Worm (Caenorhabditis elegans) whole organism, mixed stage, embryonic: ENCODE measurements around the gene T10G3.3.

Experiments
- bed-3 ChIP-seq: fragments of 200-800 bp; sonication (Bioruptor generic); optimal IDR thresholded peaks from 3 replicates; lab custom pipeline; 2018; ENCODE audit warnings: mild to moderate bottlenecking, missing genetic modification characterization, moderate library complexity, missing compliant biosample characterization
- blmp-1 ChIP-seq: fragments of 150-350 bp; optimal IDR thresholded peaks from 2 replicates; lab custom pipeline; 2014; ENCODE audit warnings: missing biosample characterization, missing genetic modification characterization
- cnd-1 ChIP-seq: fragments of 200-800 bp; sonication (Bioruptor generic); optimal IDR thresholded peaks from 2 replicates; lab custom pipeline; 2018; ENCODE audit warnings: mild to moderate bottlenecking, missing genetic modification characterization, missing compliant biosample characterization
- drap-1 ChIP-seq: fragments of 200-800 bp; sonication (Bioruptor generic); optimal IDR thresholded peaks from 3 replicates; lab custom pipeline; 2018; ENCODE audit warnings: mild to moderate bottlenecking, missing genetic modification characterization, missing compliant biosample characterization
- elt-1 ChIP-seq: sonication (generic microtip); optimal IDR thresholded peaks from 2 replicates; lab custom pipeline; 2017; ENCODE audit warnings: missing genetic modification characterization, mild to moderate bottlenecking, missing compliant biosample characterization, antibody characterized with exemption, moderate library complexity, borderline replicate concordance; ENCODE audit not compliant: insufficient read depth
- elt-3 ChIP-seq: fragments of 150-350 bp; optimal IDR thresholded peaks from 2 replicates; lab custom pipeline; 2014; ENCODE audit warnings: missing biosample characterization, missing genetic modification characterization
- lin-13 ChIP-seq: fragments of 150-350 bp; optimal IDR thresholded peaks from 2 replicates; lab custom pipeline; 2014; ENCODE audit warnings: missing biosample characterization, missing genetic modification characterization
- pha-4 ChIP-seq: fragments of 150-350 bp; optimal IDR thresholded peaks from 2 replicates; lab custom pipeline; 2018; ENCODE audit warnings: missing biosample characterization, missing genetic modification reagents, missing genetic modification characterization
- unc-120 ChIP-seq: sonication (generic microtip); optimal IDR thresholded peaks from 2 replicates; lab custom pipeline; 2017; ENCODE audit warnings: missing genetic modification characterization, missing compliant biosample characterization; ENCODE audit not compliant: poor library complexity, severe bottlenecking

DNA sequence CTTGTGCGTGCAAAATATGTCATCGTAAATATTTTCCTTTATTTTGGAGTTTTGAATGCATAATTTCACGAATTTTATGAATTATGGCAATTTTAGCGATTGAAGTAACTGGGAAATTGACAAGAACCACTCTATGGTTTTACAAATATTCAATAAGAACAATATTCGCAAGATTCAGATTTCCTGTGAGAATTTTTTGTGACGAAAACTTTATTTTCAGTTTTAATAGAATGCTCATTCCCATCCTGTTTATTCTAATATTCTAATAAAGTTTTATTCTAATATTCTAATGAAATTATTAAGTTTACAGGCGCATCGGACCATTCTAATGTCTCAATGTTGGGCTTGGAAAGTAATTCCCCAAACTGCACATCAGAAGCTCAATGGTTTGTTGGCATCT lies 33.2 kb upstream of the T10G3.3 start, which contains the start of gene R11G10.3:
- no peak for TF ChIP-seq bed-3 (GFP tag; lab: Kevin White, UChicago)
- no peak for TF ChIP-seq cnd-1 (tag; lab: Kevin White, UChicago)
- TF ChIP-seq elt-1 (tag; lab: Kevin White, UChicago) = no peak
- no peak for TF ChIP-seq elt-3 (tag; lab: Kevin White, UChicago)
- no peak for TF ChIP-seq unc-120 (tag; lab: Kevin White, UChicago)
- no peak for TF ChIP-seq pha-4
- no peak for TF ChIP-seq lin-13 (tag; lab: Kevin White, UChicago)
- no peak for TF ChIP-seq drap-1 (GFP tag; lab: Kevin White, UChicago)
- TF ChIP-seq blmp-1 (tag; lab: Kevin White, UChicago) = no peak
